Worm (Caenorhabditis elegans): ENCODE data around the gene srw-95.

- TF ChIP-seq fkh-10 (GFP tag; optimal IDR thresholded peaks at IDR 0.05) (no peak), ceh-45 (GFP tag; IDR thresholded peaks at IDR 0.05) (no peak), npax-4 (tag; optimal IDR thresholded peaks at IDR 0.05) (no peak), che-1 (tag; optimal IDR thresholded peaks at IDR 0.05) (no peak), ceh-18 (tag; optimal IDR thresholded peaks at IDR 0.05) (no peak), pat-9 (tag; optimal IDR thresholded peaks at IDR 0.05) (no peak), K02D7.2 (tag; optimal IDR thresholded peaks at IDR 0.05) (no peak), nhr-11 (tag; optimal IDR thresholded peaks at IDR 0.05) (no peak), ceh-34 (tag; optimal IDR thresholded peaks at IDR 0.05) (no peak), fax-1 (tag; optimal IDR thresholded peaks at IDR 0.05) (no peak), ceh-48 (tag; optimal IDR thresholded peaks at IDR 0.05) (no peak), ets-4 (tag; optimal IDR thresholded peaks at IDR 0.05) (no peak), dve-1 (tag; optimal IDR thresholded peaks at IDR 0.05) (no peak)
Measured at ce11 chrIV:4806486-4806885, 5.4 kb upstream of the srw-95 start, which contains the start of gene dpf-5.
